Worm (Caenorhabditis elegans): Measurements from ENCODE around the gene wrn-1.

The wrn-1 gene

ce11 chrII:6587264-6587870 lies 32.6 kb downstream of the wrn-1 start, which contains the start of gene C56C10.7 (continued):
- no peak for TF ChIP-seq hlh-12 (tag; optimal IDR thresholded peaks at IDR 0.05)
- peak; percentile 89 for TF ChIP-seq madf-6 (GFP tag; IDR thresholded peaks at IDR 0.05)
- TF ChIP-seq gei-17 (GFP tag; optimal IDR thresholded peaks at IDR 0.05): no peak
- TF ChIP-seq ceh-91 (GFP tag; IDR thresholded peaks at IDR 0.05): no peak
- peak; percentile 60; the same call in 1 of the 2 replicates for TF ChIP-seq aptf-3 (GFP tag; IDR thresholded peaks at IDR 0.05)
- TF ChIP-seq ceh-79 (tag; optimal IDR thresholded peaks at IDR 0.05): peak; percentile 3
- TF ChIP-seq ztf-22 (GFP tag; optimal IDR thresholded peaks at IDR 0.05): no peak
- peak; percentile 8 for TF ChIP-seq B0261.1 (tag; optimal IDR thresholded peaks at IDR 0.05)
- no peak for TF ChIP-seq Y95B8A.8 (GFP tag; IDR thresholded peaks at IDR 0.05)
- no peak for TF ChIP-seq lin-40 (tag; optimal IDR thresholded peaks at IDR 0.05)
- TF ChIP-seq fkh-3 (tag; optimal IDR thresholded peaks at IDR 0.05): no peak
- TF ChIP-seq sptf-2 (GFP tag; optimal IDR thresholded peaks at IDR 0.05): no peak
- peak; percentile 36 for TF ChIP-seq F52B5.7 (tag; optimal IDR thresholded peaks at IDR 0.05)
- no peak for TF ChIP-seq K11D2.4 (GFP tag; IDR thresholded peaks at IDR 0.05)
- TF ChIP-seq ccch-3 (GFP tag; optimal IDR thresholded peaks at IDR 0.05): no peak
- TF ChIP-seq F49E8.2 (tag; optimal IDR thresholded peaks at IDR 0.05; ENCODE audit: insufficient read depth): peak; percentile 56
- TF ChIP-seq dpl-1 (GFP tag; optimal IDR thresholded peaks at IDR 0.05): no peak
- TF ChIP-seq xnd-1 (tag; optimal IDR thresholded peaks at IDR 0.05): peak; percentile 38
- no peak for TF ChIP-seq Y79H2A.3 (GFP tag; conservative IDR thresholded peaks at IDR 0.05)
- no peak for TF ChIP-seq T07F8.4 (tag; optimal IDR thresholded peaks at IDR 0.05)
- TF ChIP-seq egl-44 (GFP tag; IDR thresholded peaks at IDR 0.05): peak; percentile 43
- TF ChIP-seq snpc-1.3 (tag; optimal IDR thresholded peaks at IDR 0.05; ENCODE audit: insufficient read depth): peak; percentile 67
- TF ChIP-seq F33H1.4 (GFP tag; IDR thresholded peaks at IDR 0.05): peak; percentile 30; the same call in 1 of the 2 replicates
- TF ChIP-seq hmg-20 (GFP tag; IDR thresholded peaks at IDR 0.05): 0 out of 2 replicates have a peak, but pooled peaks have one; percentile 23
- peak; percentile 49 for TF ChIP-seq nhr-27 (tag; optimal IDR thresholded peaks at IDR 0.05)
- no peak; the same call in 1 of the 2 replicates for TF ChIP-seq dox-1 (GFP tag; IDR thresholded peaks at IDR 0.05)
- no peak for TF ChIP-seq lag-1 (GFP tag; IDR thresholded peaks at IDR 0.05)
- peak; percentile 68; the same call in 1 of the 2 replicates for TF ChIP-seq bed-1 (GFP tag; IDR thresholded peaks at IDR 0.05)
- TF ChIP-seq Y56A3A.18 (GFP tag; IDR thresholded peaks at IDR 0.05): peak; percentile 77
- peak; percentile 49 for TF ChIP-seq hmg-1.2 (GFP tag; IDR thresholded peaks at IDR 0.05)
- peak; percentile 76 for TF ChIP-seq snpc-3.4 (tag; optimal IDR thresholded peaks at IDR 0.05)
- TF ChIP-seq T26A5.8 (tag; optimal IDR thresholded peaks at IDR 0.05): no peak
- peak; percentile 79 for TF ChIP-seq lin-54 (GFP tag; optimal IDR thresholded peaks at IDR 0.05)
- TF ChIP-seq B0336.3 (GFP tag; IDR thresholded peaks at IDR 0.05): peak; percentile 94
- no peak for TF ChIP-seq attf-3 (GFP tag; conservative IDR thresholded peaks at IDR 0.05)
- peak; percentile 34 for TF ChIP-seq dpff-1 (tag; optimal IDR thresholded peaks at IDR 0.05)
- peak; percentile 78; the same call in 1 of the 2 replicates for TF ChIP-seq cebp-2 (GFP tag; IDR thresholded peaks at IDR 0.05)
- peak; percentile 85 for TF ChIP-seq attf-6 (GFP tag; IDR thresholded peaks at IDR 0.05)
- TF ChIP-seq hsf-1 (GFP tag; IDR thresholded peaks at IDR 0.05): peak; percentile 88
- TF ChIP-seq nfya-2 (GFP tag; IDR thresholded peaks at IDR 0.05): peak; percentile 63; the same call in 1 of the 2 replicates
- peak; percentile 94 for TF ChIP-seq madf-3 (GFP tag; IDR thresholded peaks at IDR 0.05)
- TF ChIP-seq F23B12.7 (tag; optimal IDR thresholded peaks at IDR 0.05; ENCODE audit: insufficient read depth): no peak
- TF ChIP-seq F57A8.1 (GFP tag; optimal IDR thresholded peaks at IDR 0.05): no peak
- no peak for TF ChIP-seq ceh-27 (GFP tag; optimal IDR thresholded peaks at IDR 0.05)
- TF ChIP-seq F57C9.4 (tag; optimal IDR thresholded peaks at IDR 0.05): no peak
- no peak for TF ChIP-seq bed-2 (GFP tag; IDR thresholded peaks at IDR 0.05)
- TF ChIP-seq ztf-18 (tag; optimal IDR thresholded peaks at IDR 0.05): peak; percentile 24

Measured in whole organism, young adult.